Fruit fly (Drosophila melanogaster): ENCODE data around the gene Mpi.

Mpi gene

DNA sequence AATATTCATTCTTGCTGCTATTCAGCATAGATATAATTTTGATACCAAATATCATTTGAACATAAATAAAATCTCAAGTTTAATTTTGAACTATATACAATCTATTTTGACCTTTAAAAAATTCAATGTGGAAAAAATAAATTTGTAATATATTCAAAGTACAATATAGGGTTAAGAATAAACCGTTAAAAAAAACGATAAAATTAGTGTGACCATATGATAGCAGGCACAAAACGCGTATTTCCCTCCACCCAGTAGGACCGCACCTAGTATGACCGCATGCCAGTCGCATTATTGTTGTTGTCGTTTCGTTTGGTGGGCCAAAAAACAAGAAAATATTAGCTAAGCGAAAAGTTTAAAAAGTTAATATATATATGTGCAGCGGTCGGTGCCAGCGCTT, 33.6 kb downstream of the Mpi start, which contains the start of gene CG8516 (continued):
- TF ChIP-seq sug (tag; optimal IDR thresholded peaks at IDR 0.05) (peak; percentile 32), CG17361 (GFP tag; IDR thresholded peaks at IDR 0.05) (0 out of 3 replicates have a peak, but pooled peaks have one; percentile 15), CG4617 (GFP tag; optimal IDR thresholded peaks at IDR 0.05; ENCODE audit: borderline replicate concordance) (peak; percentile 91), Sry-β (GFP tag; optimal IDR thresholded peaks at IDR 0.05) (peak; percentile 80), sens (GFP tag) (peak; percentile 68), Sox102F (GFP tag; optimal IDR thresholded peaks at IDR 0.05) (no peak), danr (GFP tag; IDR thresholded peaks at IDR 0.05) (no peak), gfzf (GFP tag; optimal IDR thresholded peaks at IDR 0.05) (peak; percentile 93), CG9932 (GFP tag; IDR thresholded peaks at IDR 0.05) (peak; percentile 37; the same call in 1 of the 2 replicates), CG11695 (GFP tag; IDR thresholded peaks at IDR 0.05) (0 out of 3 replicates have a peak, but pooled peaks have one; percentile 16), Sin3A (optimal IDR thresholded peaks at IDR 0.05) (peak; percentile 21), Dp (GFP tag; optimal IDR thresholded peaks at IDR 0.05) (peak; percentile 49), stwl (tag; optimal IDR thresholded peaks at IDR 0.05) (peak; percentile 81), CG30403 (GFP tag; optimal IDR thresholded peaks at IDR 0.05) (peak; percentile 13), CG10147 (GFP tag; optimal IDR thresholded peaks at IDR 0.05) (peak; percentile 20), Ets97D (GFP tag; optimal IDR thresholded peaks at IDR 0.05) (peak; percentile 43), zen2 (GFP tag; IDR thresholded peaks at IDR 0.05; ENCODE audit: partially characterized antibody) (no peak), CG2116 (GFP tag; optimal IDR thresholded peaks at IDR 0.05) (peak; percentile 31), CG34376 (GFP tag; optimal IDR thresholded peaks at IDR 0.05) (peak; percentile 12), cas (GFP tag; IDR thresholded peaks at IDR 0.05) (no peak), bowl (GFP tag; IDR thresholded peaks at IDR 0.05) (0 out of 2 replicates have a peak, but pooled peaks have one; percentile 39), CG18476 (GFP tag; optimal IDR thresholded peaks at IDR 0.05) (no peak), pzg (GFP tag; optimal IDR thresholded peaks at IDR 0.05) (peak; percentile 83), Gug (GFP tag; IDR thresholded peaks at IDR 0.05) (no peak), CG4854 (GFP tag; optimal IDR thresholded peaks at IDR 0.05) (no peak), Med (GFP tag) (peak; percentile 70), pum (GFP tag; optimal IDR thresholded peaks at IDR 0.05) (no peak), Adf1 (GFP tag; IDR thresholded peaks at IDR 0.05) (0 out of 2 replicates have a peak, but pooled peaks have one; percentile 10), Dbx (GFP tag; IDR thresholded peaks at IDR 0.05) (no peak; the same call in 2 of the 3 replicates), CG3847 (GFP tag; IDR thresholded peaks at IDR 0.05) (peak; percentile 37; the same call in 1 of the 2 replicates), eve (GFP tag; optimal IDR thresholded peaks at IDR 0.05) (no peak), peb (GFP tag; IDR thresholded peaks at IDR 0.05) (no peak), CG9797 (GFP tag; optimal IDR thresholded peaks at IDR 0.05) (peak; percentile 93), CG18011 (GFP tag; optimal IDR thresholded peaks at IDR 0.05) (no peak), otp (GFP tag; IDR thresholded peaks at IDR 0.05) (no peak), CG10462 (GFP tag; optimal IDR thresholded peaks at IDR 0.05) (peak; percentile 17), CG3995 (GFP tag; optimal IDR thresholded peaks at IDR 0.05) (peak; percentile 68), CoRest (tag; optimal IDR thresholded peaks at IDR 0.05) (peak; percentile 53), CG2712 (tag; optimal IDR thresholded peaks at IDR 0.05) (peak; percentile 30), CG17612 (GFP tag; IDR thresholded peaks at IDR 0.05) (no peak), HmgZ (tag; optimal IDR thresholded peaks at IDR 0.05) (peak; percentile 67), CG8359 (GFP tag; optimal IDR thresholded peaks at IDR 0.05; ENCODE audit: borderline replicate concordance) (no peak), Pdp1 (GFP tag; optimal IDR thresholded peaks at IDR 0.05) (peak in 1 of 2 experiments; percentile 53), CG4360 (GFP tag; IDR thresholded peaks at IDR 0.05) (peak; percentile 90), kah (GFP tag; optimal IDR thresholded peaks at IDR 0.05) (no peak), Meics (GFP tag; optimal IDR thresholded peaks at IDR 0.05) (peak; percentile 0), pfk (GFP tag; optimal IDR thresholded peaks at IDR 0.05) (no peak), wdn (GFP tag; IDR thresholded peaks at IDR 0.05) (no peak), MBD-R2 (GFP tag; IDR thresholded peaks at IDR 0.05) (peak; percentile 81)

Data from whole organism, embryonic.